Fruit fly (Drosophila melanogaster): ENCODE data around the gene 4E-T.
"Not testable (repeated sequence)": the region's sequence is repeated elsewhere in the genome, so short reads cannot be mapped to it uniquely, and the experiment has no call there.

4E-T gene

dm6 chr4:922592-922991, 35.6 kb downstream of the 4E-T start:
- TF ChIP-seq esn (GFP tag; optimal IDR thresholded peaks at IDR 0.05) (peak; percentile 6), svp (GFP tag) (no peak), OdsH (GFP tag; optimal IDR thresholded peaks at IDR 0.05) (peak; percentile 0), CG4318 (GFP tag; optimal IDR thresholded peaks at IDR 0.05) (no peak), eg (GFP tag; IDR thresholded peaks at IDR 0.05) (no peak)

DNA sequence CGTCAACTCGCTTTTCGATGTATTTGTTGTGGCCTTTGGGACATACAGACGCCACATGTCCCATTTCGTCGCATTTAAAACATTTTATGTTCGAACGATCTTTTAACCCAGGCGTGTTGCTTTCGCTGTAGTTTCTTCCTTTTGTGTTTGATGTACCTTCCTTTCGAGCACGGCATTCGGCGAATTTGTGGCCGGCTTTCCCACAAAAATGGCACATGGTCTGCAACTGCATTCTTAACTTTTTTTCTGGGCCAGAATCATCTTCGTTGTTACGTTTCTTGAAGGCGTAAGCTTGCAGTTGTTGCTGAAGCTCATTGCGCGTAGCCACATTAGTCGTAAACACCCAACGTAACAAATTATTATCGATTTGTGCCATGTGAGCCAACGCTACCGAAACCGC, 46.0 kb downstream of the 4E-T start, which contains the start of gene unc-13:
Gene unc-13, minus strand, starts transcription at position 101 of the 400 bp plus-strand sequence.
- TF ChIP-seq CG6163 (GFP tag; IDR thresholded peaks at IDR 0.05); Sox102F (GFP tag; optimal IDR thresholded peaks at IDR 0.05); svp (GFP tag): not testable (repeated sequence)

DNA sequence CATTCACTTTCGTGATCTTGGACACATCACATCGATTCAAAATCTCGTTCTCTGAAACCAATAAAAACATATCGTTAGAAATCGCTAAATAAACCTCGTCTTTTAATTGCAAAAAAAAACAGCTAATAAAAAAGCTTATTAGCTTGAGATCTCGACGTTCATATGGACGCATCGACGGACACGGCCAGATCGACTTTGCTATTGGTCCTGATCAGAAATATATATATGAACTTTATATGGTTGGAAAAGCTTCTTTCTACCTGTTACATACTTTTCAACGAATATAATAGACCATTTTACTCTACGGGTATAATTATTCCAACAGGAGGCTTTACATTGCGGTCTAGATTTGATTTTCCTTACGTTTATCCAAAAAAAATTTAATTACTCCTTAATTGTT, 49.1 kb downstream of the 4E-T start:
- TF ChIP-seq CG10631 (GFP tag; optimal IDR thresholded peaks at IDR 0.05) (no peak), Blimp-1 (GFP tag; optimal IDR thresholded peaks at IDR 0.05) (no peak), fkh (GFP tag; optimal IDR thresholded peaks at IDR 0.05) (no peak), svp (GFP tag) (no peak), CG6792 (GFP tag; optimal IDR thresholded peaks at IDR 0.05) (no peak), CG9139 (GFP tag; optimal IDR thresholded peaks at IDR 0.05) (no peak), eg (GFP tag; IDR thresholded peaks at IDR 0.05) (no peak), achi (GFP tag; optimal IDR thresholded peaks at IDR 0.05) (no peak), Smox (GFP tag; optimal IDR thresholded peaks at IDR 0.05) (no peak), CG7368 (GFP tag; optimal IDR thresholded peaks at IDR 0.05) (no peak), net (GFP tag; optimal IDR thresholded peaks at IDR 0.05) (no peak)

- TF ChIP-seq CG8632 (GFP tag; optimal IDR thresholded peaks at IDR 0.05): no peak
- TF ChIP-seq CG10631 (GFP tag; optimal IDR thresholded peaks at IDR 0.05): peak; percentile 13
These were observed 53.5 kb downstream of the 4E-T start for dm6 chr4:904667-905066.
